Worm (Caenorhabditis elegans) whole organism, L4/young adult: ENCODE measurements around the gene acr-9.

Experiments
- W03F9.2 ChIP-seq: fragments of 150-350 bp; optimal IDR thresholded peaks from 2 replicates; lab custom pipeline; 2014; ENCODE audit warnings: missing biosample characterization, missing genetic modification characterization
- him-1 ChIP-seq: sonication (generic microtip); optimal IDR thresholded peaks from 2 replicates; lab custom pipeline; 2016; ENCODE audit warnings: missing genotype, missing genetic modification reagents, missing genetic modification characterization, missing compliant biosample characterization

- TF ChIP-seq him-1 (no peak), W03F9.2 (tag; lab: Kevin White, UChicago) (no peak)
These were observed 22.9 kb upstream of the acr-9 start for ce11 chrX:13669641-13670040.
